Worm (Caenorhabditis elegans) whole organism, L4/young adult: ENCODE results near the gene H28G03.2.

ENCODE experiments used
- W03F9.2 ChIP-seq: fragments of 150-350 bp; optimal IDR thresholded peaks from 2 replicates; lab custom pipeline; 2014; ENCODE audit warnings: missing biosample characterization, missing genetic modification characterization
- dao-5 ChIP-seq: sonication (generic microtip); optimal IDR thresholded peaks from 2 replicates; lab custom pipeline; 2016; ENCODE audit warnings: missing genotype, missing genetic modification characterization, moderate library complexity, missing compliant biosample characterization
- him-1 ChIP-seq: sonication (generic microtip); optimal IDR thresholded peaks from 2 replicates; lab custom pipeline; 2016; ENCODE audit warnings: missing genotype, missing genetic modification reagents, missing genetic modification characterization, missing compliant biosample characterization

- TF ChIP-seq dao-5 (no peak), him-1 (tag; lab: Kevin White, UChicago) (no peak), W03F9.2 (tag; lab: Kevin White, UChicago) (no peak)
These were observed 59.8 kb downstream of the H28G03.2 start for ce11 chrX:5265356-5265755.
